Fruit fly (Drosophila melanogaster) whole organism, embryonic: Measurements from ENCODE around the gene CG15922.

ENCODE experiments used
- ATbp ChIP-seq: fragments of 200-800 bp; sonication (Bioruptor generic); optimal IDR thresholded peaks from 2 replicates; lab custom pipeline; 2017; ENCODE audit warnings: missing biosample characterization, mild to moderate bottlenecking, missing genetic modification characterization, missing genetic modification reagents
- CG10431 ChIP-seq: fragments of 200-800 bp; sonication (Bioruptor generic); optimal IDR thresholded peaks from 3 replicates; lab custom pipeline; 2018; ENCODE audit warnings: missing biosample characterization, mild to moderate bottlenecking, missing genetic modification characterization
- CG10462 ChIP-seq: fragments of 200-800 bp; sonication (Bioruptor generic); optimal IDR thresholded peaks from 2 replicates; lab custom pipeline; 2016; ENCODE audit warnings: missing biosample characterization, missing genetic modification characterization
- CG10654 ChIP-seq: fragments of 200-800 bp; sonication (Bioruptor generic); optimal IDR thresholded peaks from 2 replicates; lab custom pipeline; 2016; ENCODE audit warnings: missing biosample characterization, missing genetic modification characterization
- CG11093 ChIP-seq: fragments of 200-800 bp; sonication (Bioruptor generic); IDR thresholded peaks from 3 replicates; pipeline ENCODE4 v1.3.6; 2022; ENCODE audit warnings: missing biosample characterization, missing genetic modification characterization
- CG11247 ChIP-seq: fragments of 200-800 bp; sonication (Bioruptor generic); IDR thresholded peaks from 2 replicates; pipeline ENCODE4 v1.3.6; 2022; ENCODE audit warnings: missing biosample characterization, missing genetic modification characterization
- CG11398 ChIP-seq: fragments of 200-800 bp; sonication (Bioruptor generic); optimal IDR thresholded peaks from 2 replicates; lab custom pipeline; 2016; ENCODE audit warnings: missing biosample characterization, missing genetic modification characterization
- CG12744 ChIP-seq: fragments of 200-800 bp; sonication (Bioruptor generic); optimal IDR thresholded peaks from 2 replicates; lab custom pipeline; 2016; ENCODE audit warnings: missing biosample characterization, missing genetic modification characterization
- CG13287 ChIP-seq: fragments of 200-800 bp; sonication (Bioruptor generic); IDR thresholded peaks from 2 replicates; pipeline ENCODE4 v1.3.6; 2022; ENCODE audit warnings: missing biosample characterization, missing genetic modification characterization; ENCODE audit not compliant: partially characterized antibody
- CG1529 ChIP-seq: fragments of 200-800 bp; sonication (Bioruptor generic); optimal IDR thresholded peaks from 3 replicates; lab custom pipeline; 2018; ENCODE audit warnings: missing biosample characterization, missing genetic modification characterization
- CG15601 ChIP-seq: fragments of 200-800 bp; sonication (Bioruptor generic); optimal IDR thresholded peaks from 3 replicates; lab custom pipeline; 2019; ENCODE audit warnings: missing biosample characterization, mild to moderate bottlenecking, missing genetic modification characterization, moderate library complexity
- CG16863 ChIP-seq: fragments of 200-800 bp; sonication (Bioruptor generic); optimal IDR thresholded peaks from 3 replicates; lab custom pipeline; 2016; ENCODE audit warnings: missing biosample characterization, missing genetic modification characterization
- CG17328 ChIP-seq: fragments of 200-800 bp; sonication (Bioruptor generic); IDR thresholded peaks from 2 replicates; pipeline ENCODE4 v1.3.6; 2022; ENCODE audit warnings: missing biosample characterization, missing genetic modification characterization
- CG32532 ChIP-seq: fragments of 200-800 bp; sonication (Bioruptor generic); IDR thresholded peaks from 2 replicates; pipeline ENCODE4 v1.3.6; 2022; ENCODE audit warnings: missing biosample characterization, missing genetic modification characterization
- CG34422 ChIP-seq: fragments of 200-800 bp; sonication (Bioruptor generic); IDR thresholded peaks from 3 replicates; pipeline ENCODE4 v1.3.6; 2022; ENCODE audit warnings: missing biosample characterization, missing genetic modification characterization
- CG3995 ChIP-seq: fragments of 200-800 bp; sonication (Bioruptor generic); optimal IDR thresholded peaks from 3 replicates; lab custom pipeline; 2016; ENCODE audit warnings: missing biosample characterization, missing genetic modification characterization
- CG6254 ChIP-seq: fragments of 200-800 bp; sonication (Bioruptor generic); optimal IDR thresholded peaks from 3 replicates; lab custom pipeline; 2017; ENCODE audit warnings: mild to moderate bottlenecking, missing biosample characterization, missing genetic modification reagents, missing genetic modification characterization
- CG6791 ChIP-seq: fragments of 200-800 bp; sonication (Bioruptor generic); IDR thresholded peaks from 3 replicates; pipeline ENCODE4 v1.3.6; 2022; ENCODE audit warnings: missing biosample characterization, missing genetic modification characterization; ENCODE audit not compliant: partially characterized antibody
- CG8924 ChIP-seq: fragments of 200-800 bp; optimal IDR thresholded peaks from 3 replicates; lab custom pipeline; 2019; ENCODE audit warnings: missing biosample characterization, mild to moderate bottlenecking, missing genetic modification characterization, moderate library complexity
- CG9932 ChIP-seq: fragments of 200-800 bp; sonication (Bioruptor generic); IDR thresholded peaks from 2 replicates; pipeline ENCODE4 v1.3.6; 2022; ENCODE audit warnings: missing biosample characterization, missing genetic modification characterization
- Dbx ChIP-seq: fragments of 200-800 bp; sonication (Bioruptor generic); IDR thresholded peaks from 3 replicates; pipeline ENCODE4 v1.3.6; 2022; ENCODE audit warnings: missing biosample characterization, missing genetic modification characterization
- Deaf1 ChIP-seq: fragments of 200-800 bp; optimal IDR thresholded peaks from 3 replicates; lab custom pipeline; 2019; ENCODE audit warnings: missing biosample characterization, mild to moderate bottlenecking, missing genetic modification characterization, moderate library complexity
- ERR ChIP-seq: fragments of 200-800 bp; sonication (Bioruptor generic); optimal IDR thresholded peaks from 2 replicates; lab custom pipeline; 2016; ENCODE audit warnings: missing biosample characterization, missing genetic modification characterization
- Ets97D ChIP-seq: fragments of 200-800 bp; sonication (Bioruptor generic); optimal IDR thresholded peaks from 3 replicates; lab custom pipeline; 2016; ENCODE audit warnings: missing biosample characterization, missing genetic modification characterization
- Fer2 ChIP-seq: fragments of 200-800 bp; sonication (Bioruptor generic); optimal IDR thresholded peaks from 2 replicates; lab custom pipeline; 2018; ENCODE audit warnings: missing biosample characterization, mild to moderate bottlenecking, missing genetic modification characterization, moderate library complexity
- Hsf ChIP-seq: fragments of 200-800 bp; sonication (Bioruptor generic); optimal IDR thresholded peaks from 3 replicates; lab custom pipeline; 2016; ENCODE audit warnings: missing biosample characterization, missing genetic modification characterization
- Jarid2 ChIP-seq: fragments of 200-800 bp; sonication (Bioruptor generic); optimal IDR thresholded peaks from 3 replicates; lab custom pipeline; 2017; ENCODE audit warnings: mild to moderate bottlenecking, missing biosample characterization, missing genetic modification reagents, missing genetic modification characterization
- NC2α ChIP-seq: fragments of 200-800 bp; sonication (Bioruptor generic); optimal IDR thresholded peaks from 2 replicates; lab custom pipeline; 2016; ENCODE audit warnings: missing biosample characterization, missing genetic modification characterization
- Nf-YC ChIP-seq: fragments of 200-800 bp; optimal IDR thresholded peaks from 3 replicates; lab custom pipeline; 2019; ENCODE audit warnings: missing biosample characterization, mild to moderate bottlenecking, missing genetic modification characterization, moderate library complexity
- Pdp1 ChIP-seq, 2 experiments: fragments of 200-800 bp; sonication (Bioruptor generic); optimal IDR thresholded peaks; 3 replicates each; lab custom pipeline; 2016; ENCODE audit warnings: missing biosample characterization in 2 of 2, missing genetic modification characterization in 2 of 2, mild to moderate bottlenecking in 1 of 2, moderate library complexity in 1 of 2
- Ptx1 ChIP-seq: fragments of 200-800 bp; sonication (Bioruptor generic); IDR thresholded peaks from 2 replicates; pipeline ENCODE4 v1.3.6; 2022; ENCODE audit warnings: missing biosample characterization, missing genetic modification characterization
- Spps ChIP-seq: fragments of 200-800 bp; sonication (Bioruptor generic); optimal IDR thresholded peaks from 2 replicates; lab custom pipeline; 2018; ENCODE audit warnings: missing biosample characterization, mild to moderate bottlenecking, missing genetic modification characterization
- Ssrp ChIP-seq: fragments of 200-800 bp; sonication (Bioruptor generic); optimal IDR thresholded peaks from 2 replicates; lab custom pipeline; 2018; ENCODE audit warnings: missing biosample characterization, mild to moderate bottlenecking, missing genetic modification characterization, moderate library complexity
- ato ChIP-seq: fragments of 200-800 bp; sonication (Bioruptor generic); IDR thresholded peaks from 2 replicates; pipeline ENCODE4 v1.3.6; 2022; ENCODE audit warnings: missing biosample characterization, missing genetic modification characterization; ENCODE audit not compliant: partially characterized antibody
- bbx ChIP-seq: fragments of 200-800 bp; sonication (Bioruptor generic); IDR thresholded peaks from 2 replicates; pipeline ENCODE4 v1.3.6; 2022; ENCODE audit warnings: missing biosample characterization, missing genetic modification characterization; ENCODE audit not compliant: partially characterized antibody
- btn ChIP-seq: fragments of 200-800 bp; sonication (Bioruptor generic); optimal IDR thresholded peaks from 2 replicates; lab custom pipeline; 2016; ENCODE audit warnings: missing biosample characterization, missing genetic modification characterization
- cato ChIP-seq: fragments of 200-800 bp; sonication (Bioruptor generic); optimal IDR thresholded peaks from 2 replicates; lab custom pipeline; 2016; ENCODE audit warnings: missing biosample characterization, missing genetic modification characterization, borderline replicate concordance
- ewg ChIP-seq: fragments of 200-800 bp; sonication (Bioruptor generic); optimal IDR thresholded peaks from 3 replicates; lab custom pipeline; 2017; ENCODE audit warnings: mild to moderate bottlenecking, missing biosample characterization, missing genetic modification reagents, missing genetic modification characterization
- fd102C ChIP-seq: fragments of 200-800 bp; sonication (Bioruptor generic); optimal IDR thresholded peaks from 2 replicates; lab custom pipeline; 2018; ENCODE audit warnings: missing biosample characterization, mild to moderate bottlenecking, missing genetic modification characterization, moderate library complexity
- grau ChIP-seq: fragments of 200-800 bp; optimal IDR thresholded peaks from 3 replicates; lab custom pipeline; 2019; ENCODE audit warnings: missing biosample characterization, mild to moderate bottlenecking, missing genetic modification characterization, moderate library complexity
- ind ChIP-seq: fragments of 200-800 bp; sonication (Bioruptor generic); optimal IDR thresholded peaks from 3 replicates; lab custom pipeline; 2016; ENCODE audit warnings: missing biosample characterization, missing genetic modification characterization
- ken ChIP-seq: fragments of 200-800 bp; sonication (Bioruptor generic); IDR thresholded peaks from 3 replicates; pipeline ENCODE4 v1.3.6; 2022; ENCODE audit warnings: missing biosample characterization, missing genetic modification characterization
- nerfin-1 ChIP-seq: fragments of 200-800 bp; sonication (Bioruptor generic); optimal IDR thresholded peaks from 3 replicates; lab custom pipeline; 2019; ENCODE audit warnings: missing biosample characterization, mild to moderate bottlenecking, missing genetic modification characterization, moderate library complexity
- pb ChIP-seq: fragments of 200-800 bp; sonication (Bioruptor generic); optimal IDR thresholded peaks from 3 replicates; lab custom pipeline; 2016; ENCODE audit warnings: missing biosample characterization, missing genetic modification characterization
- phol ChIP-seq: fragments of 200-800 bp; sonication (Bioruptor generic); optimal IDR thresholded peaks from 3 replicates; lab custom pipeline; 2018; ENCODE audit warnings: missing biosample characterization, mild to moderate bottlenecking, missing genetic modification characterization, moderate library complexity
- pita ChIP-seq: fragments of 200-800 bp; sonication (Bioruptor generic); optimal IDR thresholded peaks from 2 replicates; lab custom pipeline; 2017; ENCODE audit warnings: missing biosample characterization, mild to moderate bottlenecking, missing genetic modification characterization
- so ChIP-seq: fragments of 200-800 bp; sonication (Bioruptor generic); IDR thresholded peaks from 3 replicates; pipeline ENCODE4 v1.3.6; 2022; ENCODE audit warnings: missing biosample characterization, missing genetic modification characterization
- sr ChIP-seq: fragments of 200-800 bp; sonication (Bioruptor generic); IDR thresholded peaks from 3 replicates; pipeline ENCODE4 v1.3.6; 2022; ENCODE audit warnings: missing biosample characterization, missing genetic modification characterization
- tgo ChIP-seq: fragments of 200-800 bp; sonication (Bioruptor generic); IDR thresholded peaks from 3 replicates; pipeline ENCODE4 v1.3.6; 2022; ENCODE audit warnings: missing biosample characterization, missing genetic modification characterization
- tio ChIP-seq: fragments of 200-800 bp; sonication (Bioruptor generic); optimal IDR thresholded peaks from 2 replicates; lab custom pipeline; 2017; ENCODE audit warnings: missing biosample characterization, missing genetic modification characterization, inconsistent platforms
- tx ChIP-seq: fragments of 200-800 bp; sonication (Bioruptor generic); optimal IDR thresholded peaks from 2 replicates; lab custom pipeline; 2016; ENCODE audit warnings: missing biosample characterization, missing genetic modification characterization

Gene CG15922

DNA sequence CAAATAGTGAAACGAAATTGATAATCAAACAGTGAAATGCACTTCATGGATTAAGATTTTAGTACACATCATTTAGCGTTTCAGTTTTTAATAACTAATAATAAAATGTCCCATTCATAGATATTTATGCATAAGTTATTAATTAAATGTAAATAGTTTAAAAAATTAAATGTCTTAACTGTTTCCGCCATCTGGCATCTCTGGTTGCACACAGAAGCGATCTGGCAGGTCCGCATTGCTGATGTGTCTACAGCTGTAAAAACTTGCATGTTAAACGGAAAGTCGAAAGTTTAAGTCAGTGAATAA lies 28.4 kb upstream of the CG15922 start, which contains the start of gene Srp72 (continued):
- TF ChIP-seq Nf-YC (tag; lab: Kevin White, UChicago) (peak; percentile 41), CG1529 (peak; percentile 23), CG6254 (GFP tag; lab: Kevin White, UChicago) (no peak), NC2α (no peak), CG11093 (no peak), CG11247 (GFP tag; lab: Robert Waterston, UW) (peak; percentile 43; the same call in 1 of the 2 replicates), CG16863 (GFP tag; lab: Kevin White, UChicago) (no peak), CG10654 (peak; percentile 51), sr (GFP tag; lab: Robert Waterston, UW) (no peak), Jarid2 (GFP tag; lab: Kevin White, UChicago) (no peak), CG6791 (GFP tag; lab: Robert Waterston, UW) (no peak), pita (GFP tag; lab: Kevin White, UChicago) (no peak), Spps (tag; lab: Kevin White, UChicago) (peak; percentile 9), ATbp (GFP tag; lab: Kevin White, UChicago) (no peak), CG17328 (GFP tag; lab: Robert Waterston, UW) (peak; percentile 57; the same call in 1 of the 2 replicates), Dbx (GFP tag; lab: Robert Waterston, UW) (peak; percentile 54; the same call in 2 of the 3 replicates), grau (tag; lab: Kevin White, UChicago) (peak; percentile 41), Ets97D (GFP tag; lab: Kevin White, UChicago) (no peak), CG9932 (GFP tag; lab: Robert Waterston, UW) (peak; percentile 64), CG3995 (GFP tag; lab: Kevin White, UChicago) (peak; percentile 21), Fer2 (tag; lab: Kevin White, UChicago) (peak; percentile 50), bbx (GFP tag; lab: Robert Waterston, UW) (no peak; the same call in 1 of the 2 replicates), Hsf (peak; percentile 48), Deaf1 (tag; lab: Kevin White, UChicago) (no peak), so (GFP tag; lab: Robert Waterston, UW) (0 out of 3 replicates have a peak, but pooled peaks have one; percentile 41), btn (no peak), tgo (GFP tag; lab: Robert Waterston, UW) (peak; percentile 27; the same call in 1 of the 3 replicates), pb (GFP tag; lab: Kevin White, UChicago) (no peak), tx (GFP tag; lab: Kevin White, UChicago) (no peak), fd102C (GFP tag; lab: Kevin White, UChicago) (no peak), CG10431 (peak; percentile 23), tio (GFP tag; lab: Kevin White, UChicago) (peak; percentile 29), CG32532 (GFP tag; lab: Robert Waterston, UW) (peak; percentile 63; the same call in 1 of the 2 replicates), CG11398 (no peak), Pdp1 (GFP tag; optimal IDR thresholded peaks at IDR 0.05; lab: Kevin White, UChicago) (peak in 1 of 2 experiments; percentile 2), phol (tag; lab: Kevin White, UChicago) (peak; percentile 85), CG10462 (GFP tag; lab: Kevin White, UChicago) (peak; percentile 17), CG34422 (GFP tag; lab: Robert Waterston, UW) (no peak), ind (GFP tag; lab: Kevin White, UChicago) (peak; percentile 69), CG12744 (GFP tag; lab: Kevin White, UChicago) (no peak), CG15601 (tag; lab: Kevin White, UChicago) (peak; percentile 13), ERR (GFP tag; lab: Kevin White, UChicago) (no peak), Ssrp (tag; lab: Kevin White, UChicago) (peak; percentile 25), ato (GFP tag; lab: Robert Waterston, UW) (no peak), nerfin-1 (no peak), CG8924 (tag; lab: Kevin White, UChicago) (peak; percentile 43), Ptx1 (GFP tag; lab: Robert Waterston, UW) (peak; percentile 42; the same call in 1 of the 2 replicates), ken (GFP tag; lab: Robert Waterston, UW) (peak; percentile 62), cato (no peak), ewg (no peak), CG13287 (GFP tag; lab: Robert Waterston, UW) (no peak)
